Fruit fly (Drosophila melanogaster) whole organism, prepupa: ENCODE data around the gene Sema1a.

Experiments
- CG11902 ChIP-seq: fragments of 200-800 bp; sonication (Bioruptor generic); optimal IDR thresholded peaks from 3 replicates; lab custom pipeline; 2016; ENCODE audit warnings: missing biosample characterization, missing genetic modification characterization
- CG1621 ChIP-seq: fragments of 200-800 bp; sonication (Bioruptor generic); optimal IDR thresholded peaks from 3 replicates; lab custom pipeline; 2018; ENCODE audit warnings: missing biosample characterization, mild to moderate bottlenecking, missing genetic modification characterization
- CG16779 ChIP-seq: fragments of 200-800 bp; sonication (Bioruptor generic); optimal IDR thresholded peaks from 3 replicates; lab custom pipeline; 2017; ENCODE audit warnings: missing biosample characterization, mild to moderate bottlenecking, missing genetic modification characterization
- CG3032 ChIP-seq: fragments of 200-800 bp; optimal IDR thresholded peaks from 2 replicates; lab custom pipeline; 2019; ENCODE audit warnings: missing biosample characterization, mild to moderate bottlenecking, missing genetic modification characterization, moderate library complexity
- CG3919 ChIP-seq: fragments of 200-800 bp; sonication (Bioruptor generic); optimal IDR thresholded peaks from 3 replicates; lab custom pipeline; 2016; ENCODE audit warnings: missing biosample characterization, missing genetic modification characterization
- Sox102F ChIP-seq: fragments of 200-800 bp; sonication (Bioruptor generic); optimal IDR thresholded peaks from 2 replicates; lab custom pipeline; 2016; ENCODE audit warnings: missing biosample characterization, mild to moderate bottlenecking, missing genetic modification characterization
- eg ChIP-seq: fragments of 200-800 bp; sonication (Bioruptor generic); IDR thresholded peaks from 3 replicates; pipeline ENCODE4 v1.3.6; 2022; ENCODE audit warnings: missing biosample characterization, missing genetic modification characterization
- fkh ChIP-seq: fragments of 200-800 bp; sonication (Bioruptor generic); optimal IDR thresholded peaks from 3 replicates; lab custom pipeline; 2017; ENCODE audit warnings: missing biosample characterization, mild to moderate bottlenecking, missing genetic modification characterization, moderate library complexity
- salr ChIP-seq, 2 experiments: fragments of 200-800 bp; sonication (Bioruptor generic); optimal IDR thresholded peaks; 3 replicates each; lab custom pipeline; 2016 to 2018; ENCODE audit warnings: missing biosample characterization in 2 of 2, missing genetic modification characterization in 2 of 2, mild to moderate bottlenecking in 1 of 2

DNA sequence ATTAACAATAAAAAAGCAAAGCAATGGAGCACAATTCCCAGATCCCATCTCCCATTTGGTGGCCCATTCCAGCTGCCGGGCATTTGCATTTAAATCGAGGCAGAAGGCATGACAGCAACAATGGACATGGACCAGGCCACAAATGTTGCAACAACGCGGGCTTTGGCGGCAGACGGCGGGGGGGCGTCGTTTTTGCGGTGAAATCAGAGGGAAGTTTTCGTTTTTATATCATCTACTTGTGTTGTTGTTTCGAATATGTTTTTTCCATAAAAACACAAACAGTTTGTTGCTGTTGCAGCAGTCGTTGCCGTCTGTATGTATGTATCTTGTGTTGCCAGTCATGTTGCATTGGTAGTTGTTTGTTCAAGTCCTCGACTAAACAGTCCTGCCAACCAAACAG lies 117.6 kb downstream of the Sema1a start:
- no peak for TF ChIP-seq CG1621 (tag; lab: Kevin White, UChicago)
- TF ChIP-seq CG16779 (tag; lab: Kevin White, UChicago): no peak
- no peak for TF ChIP-seq salr (GFP tag; optimal IDR thresholded peaks at IDR 0.05; lab: Kevin White, UChicago)
- no peak for TF ChIP-seq Sox102F
- no peak for TF ChIP-seq eg (GFP tag; lab: Robert Waterston, UW)
- TF ChIP-seq fkh (GFP tag; lab: Kevin White, UChicago): no peak
- no peak for TF ChIP-seq CG3032 (tag; lab: Kevin White, UChicago)
- no peak for TF ChIP-seq CG3919 (GFP tag; lab: Kevin White, UChicago)
- no peak for TF ChIP-seq CG11902 (GFP tag; lab: Kevin White, UChicago)
